Fruit fly (Drosophila melanogaster): ENCODE data around the gene CG33500.
A peak's percentile ranks its signal among the peaks of the same experiment; 100 is the strongest.

The CG33500 gene

dm6 chr3L:11540330-11540702 is 31.9 kb downstream of the CG33500 start (continued):
- TF ChIP-seq Ravus (GFP tag; IDR thresholded peaks at IDR 0.05) = no peak
- no peak for TF ChIP-seq CG14667 (GFP tag; IDR thresholded peaks at IDR 0.05)
- TF ChIP-seq pros (GFP tag; optimal IDR thresholded peaks at IDR 0.05) = no peak
- peak; percentile 45 for TF ChIP-seq Blimp-1 (GFP tag; optimal IDR thresholded peaks at IDR 0.05)
- no peak; the same call in 1 of the 2 replicates for TF ChIP-seq Ada2b (GFP tag; IDR thresholded peaks at IDR 0.05)
- no peak; the same call in 2 of the 3 replicates for TF ChIP-seq B-H1 (GFP tag; IDR thresholded peaks at IDR 0.05)
- TF ChIP-seq caup (GFP tag; optimal IDR thresholded peaks at IDR 0.05; ENCODE audit: severe bottlenecking) = peak; percentile 43
- no peak for TF ChIP-seq CG8765 (GFP tag; IDR thresholded peaks at IDR 0.05)
- TF ChIP-seq CkIIα-i1 (GFP tag; IDR thresholded peaks at IDR 0.05) = no peak
- no peak for TF ChIP-seq Optix (GFP tag; IDR thresholded peaks at IDR 0.05)
- TF ChIP-seq CG7839 (tag; optimal IDR thresholded peaks at IDR 0.05) = no peak
- TF ChIP-seq ac (GFP tag; optimal IDR thresholded peaks at IDR 0.05) = no peak
- no peak for TF ChIP-seq HLH4C (GFP tag; IDR thresholded peaks at IDR 0.05; ENCODE audit: partially characterized antibody)
- TF ChIP-seq CG4617 (GFP tag; optimal IDR thresholded peaks at IDR 0.05; ENCODE audit: borderline replicate concordance) = no peak
- TF ChIP-seq grau (tag; optimal IDR thresholded peaks at IDR 0.05) = peak; percentile 1
- no peak for TF ChIP-seq dmrt99B (tag; optimal IDR thresholded peaks at IDR 0.05)
- no peak for TF ChIP-seq p53 (GFP tag; optimal IDR thresholded peaks at IDR 0.05)
- no peak for TF ChIP-seq otp (GFP tag; IDR thresholded peaks at IDR 0.05)
- TF ChIP-seq Dek (tag; optimal IDR thresholded peaks at IDR 0.05) = no peak
- TF ChIP-seq Rfx (GFP tag; IDR thresholded peaks at IDR 0.05) = peak; percentile 53; the same call in 1 of the 2 replicates
- TF ChIP-seq Usf (GFP tag; optimal IDR thresholded peaks at IDR 0.05) = no peak
- no peak for TF ChIP-seq aop (GFP tag; IDR thresholded peaks at IDR 0.05)
- TF ChIP-seq Chrac-16 (GFP tag; optimal IDR thresholded peaks at IDR 0.05) = no peak
- no peak for TF ChIP-seq zf30C (GFP tag; optimal IDR thresholded peaks at IDR 0.05)
- TF ChIP-seq oc (tag; optimal IDR thresholded peaks at IDR 0.05) = no peak
- no peak for TF ChIP-seq H2.0 (GFP tag; IDR thresholded peaks at IDR 0.05)
- TF ChIP-seq CG12299 (tag; optimal IDR thresholded peaks at IDR 0.05) = peak; percentile 11
- no peak for TF ChIP-seq Bteb2 (GFP tag; optimal IDR thresholded peaks at IDR 0.05)
- no peak for TF ChIP-seq CG12155 (GFP tag; optimal IDR thresholded peaks at IDR 0.05)
- peak; percentile 78 for TF ChIP-seq wek (GFP tag; optimal IDR thresholded peaks at IDR 0.05)
- no peak for TF ChIP-seq Atf6 (GFP tag; IDR thresholded peaks at IDR 0.05)
- no peak for TF ChIP-seq CG34224 (GFP tag; IDR thresholded peaks at IDR 0.05; ENCODE audit: partially characterized antibody)
- no peak for TF ChIP-seq Tbp (GFP tag; optimal IDR thresholded peaks at IDR 0.05)
- peak; percentile 13 for TF ChIP-seq exex (tag; optimal IDR thresholded peaks at IDR 0.05)
- no peak for TF ChIP-seq CG32772 (GFP tag; IDR thresholded peaks at IDR 0.05)
- no peak for TF ChIP-seq Dref (GFP tag; IDR thresholded peaks at IDR 0.05)
- TF ChIP-seq bcd (GFP tag; optimal IDR thresholded peaks at IDR 0.05) = no peak
- peak; percentile 26 for TF ChIP-seq Max (GFP tag; optimal IDR thresholded peaks at IDR 0.05)
- TF ChIP-seq CG10366 (GFP tag; IDR thresholded peaks at IDR 0.05) = no peak
- TF ChIP-seq scrt (GFP tag; optimal IDR thresholded peaks at IDR 0.05) = no peak
- peak; percentile 72 for TF ChIP-seq CG12071 (GFP tag; optimal IDR thresholded peaks at IDR 0.05)
- no peak for TF ChIP-seq Doc3 (GFP tag; IDR thresholded peaks at IDR 0.05; ENCODE audit: partially characterized antibody)
- TF ChIP-seq Antp (GFP tag; optimal IDR thresholded peaks at IDR 0.05) = no peak
- no peak for TF ChIP-seq croc (GFP tag; conservative IDR thresholded peaks at IDR 0.05)
- TF ChIP-seq Sox100B (GFP tag; optimal IDR thresholded peaks at IDR 0.05) = peak; percentile 49
- no peak for TF ChIP-seq phol (tag; optimal IDR thresholded peaks at IDR 0.05)
- TF ChIP-seq CG6791 (GFP tag; IDR thresholded peaks at IDR 0.05; ENCODE audit: partially characterized antibody) = no peak
- TF ChIP-seq Poxn (GFP tag; IDR thresholded peaks at IDR 0.05) = no peak
- no peak for TF ChIP-seq nerfin-2 (GFP tag; IDR thresholded peaks at IDR 0.05; ENCODE audit: partially characterized antibody)
- TF ChIP-seq tna (GFP tag; IDR thresholded peaks at IDR 0.05; ENCODE audit: partially characterized antibody) = no peak
- no peak for TF ChIP-seq fru (optimal IDR thresholded peaks at IDR 0.05)
- TF ChIP-seq CG31224 (GFP tag; IDR thresholded peaks at IDR 0.05) = no peak

Measured in whole organism, embryonic.